Fruit fly (Drosophila melanogaster): ENCODE results near the gene Osi4.

Gene Osi4

dm6 chr3R:6252809-6253208 lies 31.2 kb upstream of the Osi4 start:
- TF ChIP-seq Ada2b (GFP tag; IDR thresholded peaks at IDR 0.05) = no peak
- no peak for TF ChIP-seq CG6813 (GFP tag; optimal IDR thresholded peaks at IDR 0.05)
- TF ChIP-seq CG11723 (GFP tag; optimal IDR thresholded peaks at IDR 0.05) = no peak
- TF ChIP-seq ci (GFP tag; IDR thresholded peaks at IDR 0.05) = 0 out of 3 replicates have a peak, but pooled peaks have one; percentile 31
- no peak for TF ChIP-seq CG14050 (GFP tag; IDR thresholded peaks at IDR 0.05)
- no peak for TF ChIP-seq Ssrp (tag; optimal IDR thresholded peaks at IDR 0.05)

DNA sequence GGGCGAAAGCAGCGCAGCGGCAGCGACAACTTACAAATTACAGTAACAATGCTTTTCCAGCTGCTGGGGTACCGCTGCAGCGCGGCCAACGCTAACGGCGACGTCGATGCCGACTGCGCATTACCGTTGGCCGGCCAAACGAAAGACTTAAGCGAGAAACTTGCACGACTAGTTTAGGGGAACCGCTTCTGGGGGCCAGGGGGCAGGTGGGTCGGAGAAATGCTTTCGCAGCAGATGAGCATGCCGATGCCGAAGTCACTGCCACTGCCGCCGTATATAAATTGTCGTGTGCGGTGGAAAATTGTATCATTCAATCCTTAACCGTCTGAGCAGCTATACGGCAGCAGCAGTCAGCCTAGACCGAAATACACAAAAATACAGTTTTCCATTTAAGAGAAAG lies 27.1 kb upstream of the Osi4 start, which contains the start of gene Osi7:
TSS of gene Osi7 (plus strand) at position 301 of the 400 bp plus-strand sequence.
- TF ChIP-seq D19B (GFP tag; optimal IDR thresholded peaks at IDR 0.05) (no peak), CG7556 (GFP tag; optimal IDR thresholded peaks at IDR 0.05) (no peak), crol (GFP tag; IDR thresholded peaks at IDR 0.05) (peak; percentile 50; the same call in 1 of the 2 replicates), CG14441 (GFP tag; IDR thresholded peaks at IDR 0.05) (no peak), CG12391 (tag; optimal IDR thresholded peaks at IDR 0.05) (no peak), oc (tag; optimal IDR thresholded peaks at IDR 0.05) (peak; percentile 47), CG17186 (GFP tag; optimal IDR thresholded peaks at IDR 0.05) (no peak), CG6689 (GFP tag; IDR thresholded peaks at IDR 0.05) (no peak), sd (tag; optimal IDR thresholded peaks at IDR 0.05) (peak; percentile 25), psq (GFP tag; optimal IDR thresholded peaks at IDR 0.05) (no peak), Asciz (GFP tag; optimal IDR thresholded peaks at IDR 0.05) (no peak), CG31441 (GFP tag; IDR thresholded peaks at IDR 0.05) (no peak), sima (GFP tag; optimal IDR thresholded peaks at IDR 0.05) (no peak), tx (GFP tag; optimal IDR thresholded peaks at IDR 0.05) (no peak), CG32772 (GFP tag; IDR thresholded peaks at IDR 0.05) (no peak), Aef1 (GFP tag; IDR thresholded peaks at IDR 0.05) (no peak), yki (optimal IDR thresholded peaks at IDR 0.05) (no peak), CG6683 (GFP tag; optimal IDR thresholded peaks at IDR 0.05) (no peak), CG11456 (GFP tag; IDR thresholded peaks at IDR 0.05) (no peak), nerfin-1 (tag; optimal IDR thresholded peaks at IDR 0.05) (no peak), Blimp-1 (GFP tag; optimal IDR thresholded peaks at IDR 0.05) (peak; percentile 41)

- no peak for TF ChIP-seq CG1832 (GFP tag; optimal IDR thresholded peaks at IDR 0.05)
- no peak for TF ChIP-seq wdn (GFP tag; IDR thresholded peaks at IDR 0.05)
- peak; percentile 91 for TF ChIP-seq Blimp-1 (GFP tag; optimal IDR thresholded peaks at IDR 0.05)
- peak in 1 of 2 experiments; percentile 79 for TF ChIP-seq Hr78 (GFP tag; optimal IDR thresholded peaks at IDR 0.05)
- no peak for TF ChIP-seq CG6254 (GFP tag; optimal IDR thresholded peaks at IDR 0.05)
- TF ChIP-seq CG18764 (GFP tag; optimal IDR thresholded peaks at IDR 0.05) = no peak
- TF ChIP-seq Pdp1 (GFP tag; optimal IDR thresholded peaks at IDR 0.05) = peak in 1 of 2 experiments; percentile 47
- peak; percentile 55; the same call in 1 of the 2 replicates for TF ChIP-seq vvl (GFP tag; IDR thresholded peaks at IDR 0.05)
- TF ChIP-seq klu (GFP tag; IDR thresholded peaks at IDR 0.05) = 0 out of 2 replicates have a peak, but pooled peaks have one; percentile 18
Measured at dm6 chr3R:6244986-6245385, 23.4 kb upstream of the Osi4 start.

- TF ChIP-seq HmgZ (tag; optimal IDR thresholded peaks at IDR 0.05) (no peak), vvl (GFP tag; IDR thresholded peaks at IDR 0.05) (peak; percentile 12; the same call in 1 of the 2 replicates), Med (GFP tag) (peak; percentile 36), Blimp-1 (GFP tag; optimal IDR thresholded peaks at IDR 0.05) (peak; percentile 57), B-H1 (GFP tag; IDR thresholded peaks at IDR 0.05) (no peak), CG6175 (GFP tag; IDR thresholded peaks at IDR 0.05) (no peak), trh (GFP tag; optimal IDR thresholded peaks at IDR 0.05) (no peak), CG18764 (GFP tag; optimal IDR thresholded peaks at IDR 0.05) (no peak)
Measured at dm6 chr3R:6244035-6244434, 22.5 kb upstream of the Osi4 start.

Measured in whole organism, embryonic.